Worm (Caenorhabditis elegans): ENCODE data around the gene che-10.

che-10 gene

ce11 chrII:4585327-4585726, 52.8 kb downstream of the che-10 start:
- TF ChIP-seq efl-1 (optimal IDR thresholded peaks at IDR 0.05) = no peak
- no peak for TF ChIP-seq efl-1 (GFP tag; optimal IDR thresholded peaks at IDR 0.05 in 1 of 2)
- TF ChIP-seq elt-2 (tag; optimal IDR thresholded peaks at IDR 0.05) = no peak
- no peak for TF ChIP-seq ceh-82 (tag; optimal IDR thresholded peaks at IDR 0.05)
- no peak for TF ChIP-seq lsy-2 (tag; optimal IDR thresholded peaks at IDR 0.05)
- no peak for TF ChIP-seq nhr-90 (tag; optimal IDR thresholded peaks at IDR 0.05; ENCODE audit: poor library complexity)
- TF ChIP-seq alr-1 (tag; optimal IDR thresholded peaks at IDR 0.05; ENCODE audit: borderline replicate concordance) = no peak

- no peak for TF ChIP-seq ces-1 (GFP tag; optimal IDR thresholded peaks at IDR 0.05)
- TF ChIP-seq ceh-63 (GFP tag; optimal IDR thresholded peaks at IDR 0.05) = no peak
- TF ChIP-seq lin-14 (GFP tag; optimal IDR thresholded peaks at IDR 0.05) = peak; percentile 39
- TF ChIP-seq zip-4 (GFP tag; optimal IDR thresholded peaks at IDR 0.05) = no peak
- TF ChIP-seq nhr-47 (tag; optimal IDR thresholded peaks at IDR 0.05) = no peak
- TF ChIP-seq unc-98 (GFP tag; IDR thresholded peaks at IDR 0.05) = no peak
- TF ChIP-seq unc-30 (tag; optimal IDR thresholded peaks at IDR 0.05) = no peak
- TF ChIP-seq efl-1 (optimal IDR thresholded peaks at IDR 0.05) = no peak
- peak in 1 of 2 experiments; percentile 16 for TF ChIP-seq efl-1 (GFP tag; optimal IDR thresholded peaks at IDR 0.05 in 1 of 2)
Measured at ce11 chrII:4584313-4584712, 53.8 kb downstream of the che-10 start.

- TF ChIP-seq lin-14 (GFP tag; optimal IDR thresholded peaks at IDR 0.05) (peak; percentile 28), irx-1 (tag; optimal IDR thresholded peaks at IDR 0.05) (no peak), nhr-85 (tag) (peak; percentile 69), unc-98 (GFP tag; IDR thresholded peaks at IDR 0.05) (no peak), efl-1 (optimal IDR thresholded peaks at IDR 0.05) (no peak), efl-1 (GFP tag; optimal IDR thresholded peaks at IDR 0.05 in 1 of 2) (peak in 1 of 2 experiments; percentile 52)
Measured at ce11 chrII:4583203-4583912, 54.8 kb downstream of the che-10 start.

- TF ChIP-seq pqm-1 (tag; optimal IDR thresholded peaks at IDR 0.05) (no peak), ztf-11 (tag; optimal IDR thresholded peaks at IDR 0.05) (no peak), hlh-4 (tag; optimal IDR thresholded peaks at IDR 0.05) (no peak), ces-1 (GFP tag; optimal IDR thresholded peaks at IDR 0.05) (no peak), C16A3.4 (tag; optimal IDR thresholded peaks at IDR 0.05) (no peak), ceh-88 (GFP tag; IDR thresholded peaks at IDR 0.05) (no peak), unc-30 (tag; optimal IDR thresholded peaks at IDR 0.05) (no peak), egl-27 (tag; optimal IDR thresholded peaks at IDR 0.05) (no peak), fkh-8 (tag; optimal IDR thresholded peaks at IDR 0.05) (no peak), mdl-1 (tag; optimal IDR thresholded peaks at IDR 0.05) (no peak), C04F5.9 (tag; optimal IDR thresholded peaks at IDR 0.05) (no peak), pax-3 (tag; optimal IDR thresholded peaks at IDR 0.05) (no peak), zip-4 (GFP tag; optimal IDR thresholded peaks at IDR 0.05) (no peak), lsy-2 (tag; optimal IDR thresholded peaks at IDR 0.05) (no peak), fkh-4 (tag; optimal IDR thresholded peaks at IDR 0.05; ENCODE audit: borderline replicate concordance) (no peak), hlh-17 (GFP tag; optimal IDR thresholded peaks at IDR 0.05; ENCODE audit: borderline replicate concordance) (no peak), elt-3 (tag; optimal IDR thresholded peaks at IDR 0.05) (no peak), nhr-28 (tag; optimal IDR thresholded peaks at IDR 0.05) (no peak), nhr-19 (GFP tag; conservative IDR thresholded peaks at IDR 0.05) (no peak)
Measured at ce11 chrII:4581090-4581489, 57.1 kb downstream of the che-10 start.

ce11 chrII:4579920-4580474, 58.1 kb downstream of the che-10 start:
- TF ChIP-seq snu-23 (GFP tag; optimal IDR thresholded peaks at IDR 0.05) (no peak), zag-1 (tag; optimal IDR thresholded peaks at IDR 0.05) (no peak), lin-35 (GFP tag; optimal IDR thresholded peaks at IDR 0.05) (no peak), irx-1 (tag; optimal IDR thresholded peaks at IDR 0.05) (no peak), nhr-85 (tag) (no peak), efl-3 (GFP tag; optimal IDR thresholded peaks at IDR 0.05) (no peak), egl-27 (tag; optimal IDR thresholded peaks at IDR 0.05) (no peak), xbp-1 (tag; optimal IDR thresholded peaks at IDR 0.05) (no peak), ceh-88 (GFP tag; IDR thresholded peaks at IDR 0.05) (no peak), aha-1 (tag; optimal IDR thresholded peaks at IDR 0.05) (no peak)
